Worm (Caenorhabditis elegans): ENCODE measurements around the gene F31B12.3.

Gene F31B12.3

DNA sequence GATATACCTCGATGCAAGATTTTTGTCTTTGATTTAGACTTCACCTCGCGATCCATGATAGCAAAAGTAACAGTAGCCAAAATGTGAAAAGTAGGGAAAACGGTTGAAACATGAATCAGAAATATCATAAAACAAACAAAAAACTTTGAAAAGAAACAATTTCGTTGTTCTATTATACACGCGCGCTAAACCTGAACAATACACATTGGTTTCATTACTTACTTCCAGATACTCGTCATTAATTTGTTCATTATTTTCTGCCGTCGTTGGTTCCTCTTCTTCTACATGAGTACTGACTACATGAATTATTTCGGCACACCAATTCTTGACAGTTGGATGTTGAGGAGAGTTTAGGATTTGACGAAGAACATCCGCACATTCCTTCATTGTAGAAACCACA lies at the start of gene F31B12.3:
TSS of gene F31B12.3 (minus strand) at position 101 of the 400 bp plus-strand sequence.
- no peak for TF ChIP-seq ceh-16 (tag; optimal IDR thresholded peaks at IDR 0.05)
- no peak for TF ChIP-seq crh-2 (tag; optimal IDR thresholded peaks at IDR 0.05)
- no peak for TF ChIP-seq lin-39 (tag; optimal IDR thresholded peaks at IDR 0.05)

DNA sequence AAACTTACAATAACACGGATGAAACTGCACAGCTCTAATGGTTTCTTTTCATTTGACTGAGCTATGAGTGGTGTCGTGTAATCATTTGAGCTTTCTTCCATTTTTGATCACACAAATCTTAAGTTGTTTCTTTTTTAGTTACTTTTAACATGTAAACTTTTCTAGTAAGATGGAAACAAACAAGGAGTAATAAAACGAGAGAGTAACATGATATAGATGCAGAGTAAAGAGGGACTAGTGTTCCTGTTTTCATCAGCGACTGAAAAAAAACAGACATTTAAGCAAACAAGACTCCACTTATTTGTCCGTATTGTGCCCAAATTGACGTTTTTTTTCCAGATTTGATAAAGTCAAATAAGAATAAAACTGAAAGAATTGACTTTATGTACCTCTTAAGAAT lies 49.7 kb upstream of the F31B12.3 start, which contains the start of gene pgp-7:
TSS of gene pgp-7 (minus strand) at position 101 of the 400 bp plus-strand sequence.
- no peak for TF ChIP-seq nhr-129 (tag; optimal IDR thresholded peaks at IDR 0.05)
- no peak for TF ChIP-seq sem-4 (tag; optimal IDR thresholded peaks at IDR 0.05)
- TF ChIP-seq unc-39 (tag; optimal IDR thresholded peaks at IDR 0.05), result no peak

DNA sequence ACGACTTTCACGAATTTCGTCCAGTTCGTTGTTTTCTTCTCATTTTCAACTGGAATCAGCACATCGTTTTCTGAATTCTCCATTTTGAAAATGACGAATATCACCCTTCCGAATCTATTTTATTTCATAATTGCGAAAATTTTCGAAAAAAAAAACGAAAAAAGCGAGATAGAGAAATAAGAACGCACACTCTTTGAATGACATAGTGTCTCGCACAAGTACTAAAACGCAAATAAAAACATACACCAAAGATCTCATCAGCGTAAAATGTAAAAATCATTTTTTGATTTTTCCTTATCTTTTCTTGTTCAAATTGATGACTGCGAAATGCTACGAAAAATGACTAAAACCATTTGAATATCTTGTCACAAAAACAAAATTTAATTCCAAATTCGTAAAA lies 43.9 kb upstream of the F31B12.3 start, which contains the start of gene pgp-8:
TSS of gene pgp-8 (minus strand) at position 101 of the 400 bp plus-strand sequence.
- no peak for TF ChIP-seq elt-1 (tag; optimal IDR thresholded peaks at IDR 0.05)
- TF ChIP-seq C34F6.9 (tag; optimal IDR thresholded peaks at IDR 0.05), result peak; percentile 51

DNA sequence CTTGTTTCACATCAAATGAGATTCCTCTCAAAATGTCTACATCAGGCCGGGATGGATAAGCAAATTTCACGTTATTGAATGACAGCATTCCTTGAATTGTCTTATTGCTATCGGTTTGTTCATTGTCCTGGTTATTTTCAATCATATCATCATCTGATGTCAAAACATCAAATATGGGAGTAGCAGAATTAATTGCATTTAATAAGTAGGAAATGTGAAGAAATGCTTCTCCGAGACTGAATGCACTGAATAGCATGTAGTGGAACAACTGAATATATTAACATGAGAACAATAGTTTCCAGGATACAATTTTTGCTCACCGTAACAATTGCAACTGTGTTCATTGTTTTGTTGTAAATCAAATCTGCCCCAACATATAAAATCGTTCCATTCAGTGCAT lies 42.2 kb upstream of the F31B12.3 start:
- no peak for TF ChIP-seq nhr-11 (tag; optimal IDR thresholded peaks at IDR 0.05)
- no peak for TF ChIP-seq sem-4 (tag; optimal IDR thresholded peaks at IDR 0.05)
- TF ChIP-seq ztf-1 (GFP tag; conservative IDR thresholded peaks at IDR 0.05), result no peak
- TF ChIP-seq ZK546.5 (tag; optimal IDR thresholded peaks at IDR 0.05), result no peak
- no peak for TF ChIP-seq lin-13 (GFP tag; optimal IDR thresholded peaks at IDR 0.05)
- TF ChIP-seq peb-1 (tag; optimal IDR thresholded peaks at IDR 0.05), result no peak
- no peak for TF ChIP-seq F13H6.1 (tag; optimal IDR thresholded peaks at IDR 0.05)
- TF ChIP-seq elt-3 (tag; optimal IDR thresholded peaks at IDR 0.05), result no peak
- no peak for TF ChIP-seq ceh-82 (tag; optimal IDR thresholded peaks at IDR 0.05)
- no peak for TF ChIP-seq nhr-23 (tag; optimal IDR thresholded peaks at IDR 0.05)
- no peak for TF ChIP-seq nhr-10 (tag; optimal IDR thresholded peaks at IDR 0.05)
- no peak for TF ChIP-seq lin-39 (tag; optimal IDR thresholded peaks at IDR 0.05)
- no peak for TF ChIP-seq fos-1 (tag; optimal IDR thresholded peaks at IDR 0.05)
- no peak for TF ChIP-seq nhr-129 (tag; optimal IDR thresholded peaks at IDR 0.05)

DNA sequence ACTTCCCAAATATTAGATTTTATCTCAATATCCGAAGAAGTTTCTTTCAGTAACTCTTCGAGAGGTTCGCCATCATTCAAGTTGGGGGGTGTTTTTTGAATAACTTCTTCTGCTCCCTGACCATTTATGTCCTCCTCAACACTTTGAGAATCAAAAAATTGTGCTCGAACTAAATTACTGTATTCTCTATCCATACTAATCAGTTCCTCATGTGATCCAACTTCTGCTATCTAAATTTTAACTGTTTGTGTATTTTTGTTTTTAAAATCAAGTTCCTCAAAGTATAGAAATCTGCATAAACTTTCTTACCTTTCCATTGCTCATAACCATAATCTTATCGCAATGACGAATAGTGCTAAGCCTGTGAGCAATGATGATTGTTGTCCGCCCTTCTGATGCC lies 41.3 kb upstream of the F31B12.3 start:
- TF ChIP-seq nhr-237 (tag; optimal IDR thresholded peaks at IDR 0.05) (no peak), nhr-11 (tag; optimal IDR thresholded peaks at IDR 0.05) (no peak), gmeb-1 (tag; optimal IDR thresholded peaks at IDR 0.05) (no peak), lin-11 (tag; optimal IDR thresholded peaks at IDR 0.05) (no peak), R02D3.7 (tag; optimal IDR thresholded peaks at IDR 0.05) (no peak), sma-9 (GFP tag; optimal IDR thresholded peaks at IDR 0.05) (no peak), sma-9 (tag; optimal IDR thresholded peaks at IDR 0.05) (no peak), sem-4 (tag; optimal IDR thresholded peaks at IDR 0.05) (no peak), lin-13 (GFP tag; optimal IDR thresholded peaks at IDR 0.05) (no peak), zag-1 (tag; optimal IDR thresholded peaks at IDR 0.05) (no peak), unc-62 (GFP tag; optimal IDR thresholded peaks at IDR 0.05) (no peak), sma-3 (GFP tag; optimal IDR thresholded peaks at IDR 0.05) (no peak), skn-1 (tag; optimal IDR thresholded peaks at IDR 0.05) (no peak), elt-3 (tag; optimal IDR thresholded peaks at IDR 0.05) (no peak), ztf-11 (tag; optimal IDR thresholded peaks at IDR 0.05) (no peak), ama-1 (optimal IDR thresholded peaks at IDR 0.05) (no peak), ztf-1 (GFP tag; conservative IDR thresholded peaks at IDR 0.05) (no peak), nhr-77 (tag; optimal IDR thresholded peaks at IDR 0.05) (no peak), nhr-23 (tag; optimal IDR thresholded peaks at IDR 0.05) (no peak)

DNA sequence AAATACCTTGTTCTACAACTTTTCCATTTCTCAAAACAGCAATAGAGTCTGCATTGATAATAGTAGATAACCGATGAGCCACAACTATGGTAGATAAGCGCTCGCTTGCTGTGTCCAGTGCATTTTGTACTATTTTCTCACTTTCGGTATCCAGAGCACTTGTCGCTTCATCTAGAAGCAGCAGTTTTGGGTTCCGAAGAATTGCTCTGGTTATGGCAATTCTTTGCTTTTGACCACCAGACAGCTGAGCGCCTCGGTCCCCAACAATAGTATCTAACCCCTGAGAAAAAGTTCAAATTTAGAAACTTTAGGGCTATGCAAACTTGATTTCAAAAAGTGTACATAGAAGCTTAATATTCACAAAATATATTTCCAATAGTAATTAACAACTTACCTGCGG lies 39.2 kb upstream of the F31B12.3 start:
- TF ChIP-seq ceh-16 (tag; optimal IDR thresholded peaks at IDR 0.05), result no peak
- TF ChIP-seq egl-27 (tag; optimal IDR thresholded peaks at IDR 0.05), result no peak

DNA sequence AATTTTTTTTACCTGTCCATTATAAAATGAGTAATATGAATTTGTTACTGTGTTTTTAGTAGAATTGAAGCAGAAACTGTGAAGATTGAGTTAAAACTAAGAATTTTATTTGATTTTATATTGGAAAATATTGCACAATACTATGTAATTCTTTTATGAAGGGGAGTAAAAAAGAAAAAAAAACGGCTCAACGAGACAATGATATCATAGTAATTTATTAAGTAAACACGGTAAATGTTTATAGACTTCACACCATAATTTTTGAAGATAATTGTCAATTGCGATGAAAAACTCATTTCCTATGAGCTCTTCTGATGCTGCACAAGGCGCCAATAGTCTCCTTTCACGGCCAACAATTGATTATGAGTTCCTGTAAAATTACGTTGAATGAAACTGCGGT lies 38.8 kb upstream of the F31B12.3 start, which contains the start of gene pgp-5:
TSS of gene pgp-5 (minus strand) at position 87 of the 400 bp plus-strand sequence.
- TF ChIP-seq unc-55 (GFP tag; optimal IDR thresholded peaks at IDR 0.05) (no peak), unc-39 (tag; optimal IDR thresholded peaks at IDR 0.05) (no peak), mbf-1 (tag; optimal IDR thresholded peaks at IDR 0.05) (no peak), mab-5 (tag; optimal IDR thresholded peaks at IDR 0.05) (no peak), F13H6.1 (tag; optimal IDR thresholded peaks at IDR 0.05) (no peak), nhr-21 (tag; optimal IDR thresholded peaks at IDR 0.05) (no peak), unc-62 (GFP tag; optimal IDR thresholded peaks at IDR 0.05) (no peak), peb-1 (tag; optimal IDR thresholded peaks at IDR 0.05) (no peak), elt-1 (tag; optimal IDR thresholded peaks at IDR 0.05) (no peak), nhr-129 (tag; optimal IDR thresholded peaks at IDR 0.05) (no peak), ztf-11 (tag; optimal IDR thresholded peaks at IDR 0.05) (no peak), C34F6.9 (tag; optimal IDR thresholded peaks at IDR 0.05) (no peak), sma-9 (GFP tag; optimal IDR thresholded peaks at IDR 0.05) (no peak), sma-9 (tag; optimal IDR thresholded peaks at IDR 0.05) (no peak), fos-1 (tag; optimal IDR thresholded peaks at IDR 0.05) (no peak), dmd-4 (tag; optimal IDR thresholded peaks at IDR 0.05) (no peak), mdl-1 (tag; optimal IDR thresholded peaks at IDR 0.05) (no peak), elt-3 (tag; optimal IDR thresholded peaks at IDR 0.05) (no peak), egl-27 (tag; optimal IDR thresholded peaks at IDR 0.05) (no peak)
